Fruit fly (Drosophila melanogaster): ENCODE results near the gene pes.

pes gene

dm6 chr2L:7998080-7998457 is 4.1 kb upstream of the pes start, which contains the start of gene CG7227:
CG7227 (minus strand) TSS chr2L:7998151.
- no peak for TF ChIP-seq CG9948 (tag; optimal IDR thresholded peaks at IDR 0.05)
- TF ChIP-seq CG10348 (GFP tag; IDR thresholded peaks at IDR 0.05): no peak
- no peak for TF ChIP-seq D1 (tag; optimal IDR thresholded peaks at IDR 0.05)
- TF ChIP-seq rn (GFP tag; IDR thresholded peaks at IDR 0.05): no peak
- no peak for TF ChIP-seq Pif1B (GFP tag; optimal IDR thresholded peaks at IDR 0.05)
- TF ChIP-seq CG15710 (tag; optimal IDR thresholded peaks at IDR 0.05): no peak
- no peak for TF ChIP-seq gl (tag; optimal IDR thresholded peaks at IDR 0.05)
- TF ChIP-seq CG4496 (GFP tag; IDR thresholded peaks at IDR 0.05): no peak
- TF ChIP-seq CG32121 (GFP tag; IDR thresholded peaks at IDR 0.05): no peak
- TF ChIP-seq CG17806 (tag; optimal IDR thresholded peaks at IDR 0.05): no peak
- TF ChIP-seq Snoo (tag; optimal IDR thresholded peaks at IDR 0.05): no peak

DNA sequence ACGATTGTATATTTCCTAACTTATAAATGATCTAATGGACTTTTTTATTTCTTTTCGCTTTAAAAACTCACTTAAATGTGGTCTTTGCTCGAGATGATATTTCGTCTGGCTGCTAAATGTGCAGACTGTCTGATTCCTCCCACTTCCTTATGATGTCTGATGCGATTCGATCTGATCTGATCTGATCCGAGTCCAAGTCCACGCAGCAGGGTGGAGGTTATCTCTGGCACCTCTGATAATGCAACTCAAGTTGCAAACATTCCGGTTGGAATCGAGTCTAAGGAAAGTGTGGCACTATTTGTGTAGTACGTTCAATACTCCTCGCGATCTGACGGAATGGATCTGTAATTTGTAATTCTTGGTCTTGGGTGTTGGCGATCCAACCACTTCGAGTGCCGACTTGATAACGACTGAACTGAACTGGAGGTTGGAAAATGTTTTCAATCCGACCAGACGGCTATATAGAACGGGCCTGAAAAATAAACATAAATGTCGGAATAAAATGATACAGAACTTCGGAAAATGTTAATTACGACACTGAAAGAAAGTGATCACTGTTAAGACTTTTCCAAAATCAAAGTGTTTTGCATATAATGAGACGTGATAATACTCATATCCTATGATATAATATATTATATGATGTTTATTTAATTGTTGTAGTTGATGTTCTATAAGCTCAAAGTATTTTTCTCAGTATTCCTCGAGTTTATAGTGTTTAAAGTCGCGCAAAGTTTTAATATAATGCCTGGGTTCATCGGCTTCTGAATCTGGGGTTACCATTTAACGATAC is 3.5 kb upstream of the pes start:
- TF ChIP-seq EcR (GFP tag; optimal IDR thresholded peaks at IDR 0.05): peak; percentile 21
- peak; percentile 53 for TF ChIP-seq CG8301 (tag; optimal IDR thresholded peaks at IDR 0.05)
- TF ChIP-seq CG14655 (GFP tag; optimal IDR thresholded peaks at IDR 0.05): peak; percentile 67
- TF ChIP-seq CG32121 (GFP tag; IDR thresholded peaks at IDR 0.05): peak; percentile 52; the same call in 1 of the 2 replicates
- TF ChIP-seq CG12605 (GFP tag; IDR thresholded peaks at IDR 0.05): 0 out of 2 replicates have a peak, but pooled peaks have one; percentile 16
- peak; percentile 64 for TF ChIP-seq CG17806 (tag; optimal IDR thresholded peaks at IDR 0.05)
- peak; percentile 33 for TF ChIP-seq CG15710 (tag; optimal IDR thresholded peaks at IDR 0.05)
- TF ChIP-seq CG4496 (GFP tag; IDR thresholded peaks at IDR 0.05): no peak
- TF ChIP-seq fd96Ca (GFP tag; IDR thresholded peaks at IDR 0.05): no peak
- TF ChIP-seq CG9948 (tag; optimal IDR thresholded peaks at IDR 0.05): peak; percentile 43
- TF ChIP-seq gl (tag; optimal IDR thresholded peaks at IDR 0.05): no peak
- TF ChIP-seq CG8159 (tag; optimal IDR thresholded peaks at IDR 0.05): peak; percentile 74
- TF ChIP-seq CG34367 (tag; optimal IDR thresholded peaks at IDR 0.05): peak; percentile 39

dm6 chr2L:7993062-7993685 is 810 bp downstream of the pes start:
- TF ChIP-seq CG9948 (tag; optimal IDR thresholded peaks at IDR 0.05): no peak
- peak; percentile 35 for TF ChIP-seq CG32121 (GFP tag; IDR thresholded peaks at IDR 0.05)
- peak; percentile 20 for TF ChIP-seq EcR (GFP tag; optimal IDR thresholded peaks at IDR 0.05)
- peak; percentile 23; the same call in 1 of the 2 replicates for TF ChIP-seq CG12605 (GFP tag; IDR thresholded peaks at IDR 0.05)
- peak; percentile 48; the same call in 2 of the 3 replicates for TF ChIP-seq CG4496 (GFP tag; IDR thresholded peaks at IDR 0.05)
- no peak for TF ChIP-seq CG14655 (GFP tag; optimal IDR thresholded peaks at IDR 0.05)
- TF ChIP-seq Snoo (tag; optimal IDR thresholded peaks at IDR 0.05): no peak
- TF ChIP-seq CG15710 (tag; optimal IDR thresholded peaks at IDR 0.05): no peak
- TF ChIP-seq Ets98B (GFP tag; IDR thresholded peaks at IDR 0.05): no peak; the same call in 1 of the 2 replicates
- TF ChIP-seq fd96Ca (GFP tag; IDR thresholded peaks at IDR 0.05): peak; percentile 56; the same call in 2 of the 3 replicates
- TF ChIP-seq CG8159 (tag; optimal IDR thresholded peaks at IDR 0.05): no peak

DNA sequence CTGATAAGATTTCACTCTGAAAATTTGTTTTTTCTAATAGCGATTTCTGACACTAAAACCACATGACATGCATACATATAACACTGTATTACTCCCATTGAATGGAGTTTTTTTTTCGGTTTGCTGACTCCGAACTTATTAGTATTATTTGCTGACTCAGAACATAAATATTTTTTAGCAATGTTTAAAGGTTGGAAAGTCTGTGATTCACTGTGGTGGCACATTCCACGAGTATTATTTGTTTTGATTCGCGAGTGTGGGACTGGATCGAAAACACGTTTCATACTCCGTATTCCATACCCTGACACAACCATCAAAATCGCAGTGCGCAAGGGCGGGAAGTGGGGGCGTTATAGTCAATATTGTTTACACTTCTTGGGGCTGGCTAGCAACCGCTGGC is 1.3 kb downstream of the pes start:
- TF ChIP-seq CG15710 (tag; optimal IDR thresholded peaks at IDR 0.05) (no peak), CG9948 (tag; optimal IDR thresholded peaks at IDR 0.05) (no peak), CG10348 (GFP tag; IDR thresholded peaks at IDR 0.05) (no peak), Pif1B (GFP tag; optimal IDR thresholded peaks at IDR 0.05) (no peak), fd96Ca (GFP tag; IDR thresholded peaks at IDR 0.05) (no peak), CG32121 (GFP tag; IDR thresholded peaks at IDR 0.05) (no peak), Ets98B (GFP tag; IDR thresholded peaks at IDR 0.05) (no peak), rn (GFP tag; IDR thresholded peaks at IDR 0.05) (no peak), CG17806 (tag; optimal IDR thresholded peaks at IDR 0.05) (no peak), CG12605 (GFP tag; IDR thresholded peaks at IDR 0.05) (no peak), D1 (tag; optimal IDR thresholded peaks at IDR 0.05) (no peak), gl (tag; optimal IDR thresholded peaks at IDR 0.05) (no peak), Pif1A (GFP tag; optimal IDR thresholded peaks at IDR 0.05) (no peak)

- TF ChIP-seq CG15710 (tag; optimal IDR thresholded peaks at IDR 0.05) (peak; percentile 34), CG8159 (tag; optimal IDR thresholded peaks at IDR 0.05) (peak; percentile 1), rn (GFP tag; IDR thresholded peaks at IDR 0.05) (no peak), CG17806 (tag; optimal IDR thresholded peaks at IDR 0.05) (peak; percentile 8)
Observed at dm6 chr2L:7991951-7992350, 2.0 kb downstream of the pes start.

dm6 chr2L:7991391-7991876 is 2.5 kb downstream of the pes start:
- TF ChIP-seq CG4496 (GFP tag; IDR thresholded peaks at IDR 0.05): peak; percentile 64; the same call in 1 of the 3 replicates
- peak; percentile 9; the same call in 1 of the 2 replicates for TF ChIP-seq Ets98B (GFP tag; IDR thresholded peaks at IDR 0.05)
- no peak for TF ChIP-seq CG9948 (tag; optimal IDR thresholded peaks at IDR 0.05)
- TF ChIP-seq D1 (tag; optimal IDR thresholded peaks at IDR 0.05): no peak
- peak; percentile 26 for TF ChIP-seq EcR (GFP tag; optimal IDR thresholded peaks at IDR 0.05)
- TF ChIP-seq fd96Ca (GFP tag; IDR thresholded peaks at IDR 0.05): 0 out of 3 replicates have a peak, but pooled peaks have one; percentile 5
- TF ChIP-seq CG32121 (GFP tag; IDR thresholded peaks at IDR 0.05): peak; percentile 15; the same call in 1 of the 2 replicates
